Fruit fly (Drosophila melanogaster): ENCODE measurements around the gene NijA.

Gene NijA

dm6 chr3L:10732032-10732431 lies 35.4 kb upstream of the NijA start:
- TF ChIP-seq CTCF (optimal IDR thresholded peaks at IDR 0.05) (no peak), CG8478 (optimal IDR thresholded peaks at IDR 0.05) (no peak)

- no peak for TF ChIP-seq CG8478 (optimal IDR thresholded peaks at IDR 0.05)
- no peak for TF ChIP-seq CTCF (optimal IDR thresholded peaks at IDR 0.05)
These were observed 30.4 kb upstream of the NijA start for dm6 chr3L:10727123-10727522.

- TF ChIP-seq CTCF (optimal IDR thresholded peaks at IDR 0.05) (no peak), CG8478 (optimal IDR thresholded peaks at IDR 0.05) (no peak)
These were observed 28.2 kb upstream of the NijA start for dm6 chr3L:10724810-10725444.

- no peak for TF ChIP-seq CTCF (optimal IDR thresholded peaks at IDR 0.05)
These were observed 26.9 kb upstream of the NijA start for dm6 chr3L:10723596-10723995.

dm6 chr3L:10722607-10723006 lies 25.9 kb upstream of the NijA start:
- TF ChIP-seq CTCF (optimal IDR thresholded peaks at IDR 0.05) = no peak
- TF ChIP-seq CG8478 (optimal IDR thresholded peaks at IDR 0.05) = no peak

- TF ChIP-seq CG8478 (optimal IDR thresholded peaks at IDR 0.05) (no peak), CTCF (optimal IDR thresholded peaks at IDR 0.05) (no peak)
These were observed 23.1 kb upstream of the NijA start for dm6 chr3L:10719771-10720170.

dm6 chr3L:10716342-10716896 lies 19.7 kb upstream of the NijA start:
- TF ChIP-seq CTCF (optimal IDR thresholded peaks at IDR 0.05) = no peak

dm6 chr3L:10715748-10716147 lies 19.1 kb upstream of the NijA start:
- TF ChIP-seq CG8478 (optimal IDR thresholded peaks at IDR 0.05) (no peak), CTCF (optimal IDR thresholded peaks at IDR 0.05) (no peak)

dm6 chr3L:10713458-10714118 lies 16.9 kb upstream of the NijA start:
- no peak for TF ChIP-seq CTCF (optimal IDR thresholded peaks at IDR 0.05)
- no peak for TF ChIP-seq CG8478 (optimal IDR thresholded peaks at IDR 0.05)

- TF ChIP-seq CTCF (optimal IDR thresholded peaks at IDR 0.05) = no peak
- TF ChIP-seq CG8478 (optimal IDR thresholded peaks at IDR 0.05) = no peak
These were observed 15.3 kb upstream of the NijA start for dm6 chr3L:10712005-10712404.

dm6 chr3L:10711352-10711751 lies 14.7 kb upstream of the NijA start:
- no peak for TF ChIP-seq CTCF (optimal IDR thresholded peaks at IDR 0.05)
- no peak for TF ChIP-seq CG8478 (optimal IDR thresholded peaks at IDR 0.05)

- no peak for TF ChIP-seq CTCF (optimal IDR thresholded peaks at IDR 0.05)
- no peak for TF ChIP-seq CG8478 (optimal IDR thresholded peaks at IDR 0.05)
These were observed 12.5 kb upstream of the NijA start for dm6 chr3L:10709132-10709531.

- no peak for TF ChIP-seq CG8478 (optimal IDR thresholded peaks at IDR 0.05)
- TF ChIP-seq CTCF (optimal IDR thresholded peaks at IDR 0.05) = no peak
These were observed 7.9 kb upstream of the NijA start for dm6 chr3L:10704482-10704993.

- TF ChIP-seq CTCF (optimal IDR thresholded peaks at IDR 0.05) (no peak), CG8478 (optimal IDR thresholded peaks at IDR 0.05) (no peak)
These were observed 5.5 kb upstream of the NijA start for dm6 chr3L:10702216-10702615.

- TF ChIP-seq CTCF (optimal IDR thresholded peaks at IDR 0.05) = no peak
- no peak for TF ChIP-seq CG8478 (optimal IDR thresholded peaks at IDR 0.05)
These were observed 1.5 kb upstream of the NijA start for dm6 chr3L:10698182-10698581.

dm6 chr3L:10697413-10698118 lies 889 bp upstream of the NijA start:
- TF ChIP-seq CTCF (optimal IDR thresholded peaks at IDR 0.05) = no peak
- TF ChIP-seq CG8478 (optimal IDR thresholded peaks at IDR 0.05) = no peak
